Fruit fly (Drosophila melanogaster): Measurements from ENCODE around the gene TotM.

DNA sequence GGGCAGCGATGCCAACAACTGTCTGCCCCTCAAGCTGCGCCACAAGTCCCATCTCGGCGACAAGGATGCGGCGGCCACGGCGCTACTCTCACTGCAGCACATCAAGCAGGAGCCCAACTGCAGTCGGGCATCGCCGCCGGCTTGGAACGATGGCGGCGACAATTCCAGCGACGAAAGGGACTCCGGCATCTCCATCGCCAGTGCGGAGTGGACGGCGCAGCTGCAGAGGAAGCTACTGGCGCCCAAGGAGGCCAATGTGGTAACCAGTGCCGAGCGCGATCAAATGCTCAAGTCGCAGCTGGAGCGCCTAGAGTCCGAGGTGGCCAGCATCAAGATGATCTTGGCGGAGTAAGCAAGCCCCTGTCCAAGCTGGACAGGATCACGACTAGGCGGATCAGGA is 20.3 kb upstream of the TotM start:
- TF ChIP-seq CG32121 (GFP tag; IDR thresholded peaks at IDR 0.05): no peak
- no peak for TF ChIP-seq rn (GFP tag; IDR thresholded peaks at IDR 0.05)
- no peak for TF ChIP-seq CG8301 (tag; optimal IDR thresholded peaks at IDR 0.05)
- TF ChIP-seq CG9948 (tag; optimal IDR thresholded peaks at IDR 0.05): no peak
- no peak for TF ChIP-seq CG12605 (GFP tag; IDR thresholded peaks at IDR 0.05)
- no peak for TF ChIP-seq D1 (tag; optimal IDR thresholded peaks at IDR 0.05)
- TF ChIP-seq Pif1A (GFP tag; optimal IDR thresholded peaks at IDR 0.05): no peak
- no peak for TF ChIP-seq CG15710 (tag; optimal IDR thresholded peaks at IDR 0.05)
- no peak for TF ChIP-seq EcR (GFP tag; optimal IDR thresholded peaks at IDR 0.05)
